Fruit fly (Drosophila melanogaster) whole organism: Measurements from ENCODE around the gene CG14352.

ENCODE experiments used
- CG8478 ChIP-seq: fragments of >200 bp; optimal IDR thresholded peaks from 2 replicates; lab custom pipeline; 2018; ENCODE audit warnings: inconsistent platforms
- Dll ChIP-seq: fragments of >200 bp; optimal IDR thresholded peaks from 2 replicates; lab custom pipeline; 2017
- EcR ChIP-seq, 2 experiments: fragments of >200 bp; optimal IDR thresholded peaks; 2 replicates each; lab custom pipeline; 2017; ENCODE audit warnings: missing biosample characterization in 2 of 2, missing genetic modification characterization in 2 of 2, missing genetic modification reagents in 2 of 2
- pan ChIP-seq: fragments of >200 bp; optimal IDR thresholded peaks from 2 replicates; lab custom pipeline; 2017
- psq ChIP-seq: fragments of >200 bp; optimal IDR thresholded peaks from 2 replicates; lab custom pipeline; 2017
- usp ChIP-seq: fragments of >200 bp; optimal IDR thresholded peaks from 2 replicates; lab custom pipeline; 2017; ENCODE audit warnings: missing biosample characterization, missing genetic modification characterization, mixed read lengths

dm6 chr2L:1611122-1611521 lies at the start of gene CG14352, which contains the start of gene Rab3GAP1:
- no peak for TF ChIP-seq Dll (lab: Kevin White, UChicago)
- TF ChIP-seq CG8478 (lab: Kevin White, UChicago) = no peak
- no peak for TF ChIP-seq psq (lab: Kevin White, UChicago)
- TF ChIP-seq pan (lab: Kevin White, UChicago) = no peak
- no peak for TF ChIP-seq usp
- no peak for TF ChIP-seq EcR (GFP tag; optimal IDR thresholded peaks at IDR 0.05; lab: Kevin White, UChicago)
